Worm (Caenorhabditis elegans) whole organism, L4 larva: Measurements from ENCODE around the gene aex-3.
A peak's percentile ranks its signal among the peaks of the same experiment; 100 is the strongest.

Experiments used
- F10B5.3 ChIP-seq: sonication (generic microtip); optimal IDR thresholded peaks from 2 replicates; lab custom pipeline; 2016; ENCODE audit warnings: mild to moderate bottlenecking, missing genetic modification characterization, missing compliant biosample characterization
- F26F4.8 ChIP-seq: fragments of 200-800 bp; sonication (Bioruptor generic); conservative IDR thresholded peaks from 2 replicates; pipeline ENCODE4 v1.3.6; 2022; ENCODE audit warnings: missing genetic modification characterization, missing compliant biosample characterization
- F37D6.2 ChIP-seq: sonication (generic microtip); optimal IDR thresholded peaks from 2 replicates; lab custom pipeline; 2016; ENCODE audit warnings: mild to moderate bottlenecking, missing genetic modification characterization, missing compliant biosample characterization
- R02D3.7 ChIP-seq: fragments of 150-350 bp; sonication (generic microtip); optimal IDR thresholded peaks from 3 replicates; lab custom pipeline; 2014; ENCODE audit warnings: missing biosample characterization, missing genetic modification characterization
- T20F7.1 ChIP-seq: fragments of 200-800 bp; sonication (Bioruptor generic); optimal IDR thresholded peaks from 2 replicates; lab custom pipeline; 2018; ENCODE audit warnings: mild to moderate bottlenecking, missing genetic modification characterization, missing compliant biosample characterization
- Y105C5A.15 ChIP-seq: fragments of 200-800 bp; sonication (Bioruptor generic); IDR thresholded peaks from 2 replicates; pipeline ENCODE4 v1.3.6; 2022; ENCODE audit warnings: missing genetic modification characterization, missing compliant biosample characterization
- ZK337.2 ChIP-seq: fragments of 200-800 bp; sonication (Bioruptor generic); IDR thresholded peaks from 2 replicates; pipeline ENCODE4 v1.3.6; 2022; ENCODE audit warnings: missing genetic modification reagents, missing genetic modification characterization, missing compliant biosample characterization
- ZK546.5 ChIP-seq, 2 experiments: sonication (generic microtip); optimal IDR thresholded peaks; 2 replicates each; lab custom pipeline; 2017; ENCODE audit warnings: missing biosample characterization in 2 of 2, missing genetic modification characterization in 2 of 2
- aha-1 ChIP-seq: fragments of 150-350 bp; peaks from one replicate; lab custom pipeline; 2014; ENCODE audit warnings: missing biosample characterization, missing genetic modification characterization
- aly-2 ChIP-seq: sonication (generic microtip); optimal IDR thresholded peaks from 2 replicates; lab custom pipeline; 2018; ENCODE audit warnings: missing biosample characterization, missing genetic modification characterization
- ama-1 ChIP-seq: fragments of 150-350 bp; optimal IDR thresholded peaks from 2 replicates; lab custom pipeline; 2014; ENCODE audit warnings: inconsistent platforms, mixed read lengths
- arid-1 ChIP-seq: fragments of 200-800 bp; sonication (Bioruptor generic); conservative IDR thresholded peaks from 2 replicates; pipeline ENCODE4 v1.3.6; 2022; ENCODE audit warnings: missing genetic modification reagents, missing genetic modification characterization, missing compliant biosample characterization
- ceh-20 ChIP-seq: fragments of 200-800 bp; sonication (Bioruptor generic); IDR thresholded peaks from 2 replicates; pipeline ENCODE4 v1.3.6; 2022; ENCODE audit warnings: missing genetic modification reagents, missing genetic modification characterization, missing compliant biosample characterization
- ceh-28 ChIP-seq: fragments of 150-350 bp; optimal IDR thresholded peaks from 2 replicates; lab custom pipeline; 2014; ENCODE audit warnings: missing biosample characterization, missing genetic modification reagents, missing genetic modification characterization
- ceh-32 ChIP-seq: sonication (generic microtip); optimal IDR thresholded peaks from 2 replicates; lab custom pipeline; 2016; ENCODE audit warnings: mild to moderate bottlenecking, missing genetic modification characterization, missing compliant biosample characterization; ENCODE audit not compliant: poor library complexity
- ceh-62 ChIP-seq: sonication (generic microtip); optimal IDR thresholded peaks from 2 replicates; lab custom pipeline; 2017; ENCODE audit warnings: missing biosample characterization, missing genetic modification characterization
- ces-1 ChIP-seq: fragments of 150-350 bp; sonication (generic microtip); optimal IDR thresholded peaks from 4 replicates; lab custom pipeline; 2014; ENCODE audit warnings: missing biosample characterization, missing genetic modification reagents, missing genetic modification characterization
- cey-2 ChIP-seq: sonication (generic microtip); optimal IDR thresholded peaks from 3 replicates; lab custom pipeline; 2017; ENCODE audit warnings: missing genetic modification characterization, mild to moderate bottlenecking, missing compliant biosample characterization, antibody characterized with exemption, borderline replicate concordance; ENCODE audit not compliant: insufficient read depth
- ctbp-1 ChIP-seq: fragments of 200-800 bp; sonication (Bioruptor generic); IDR thresholded peaks from 2 replicates; pipeline ENCODE4 v1.3.6; 2022; ENCODE audit warnings: missing genetic modification reagents, missing genetic modification characterization, missing compliant biosample characterization
- daf-19 ChIP-seq: fragments of 200-800 bp; sonication (Bioruptor generic); conservative IDR thresholded peaks from 2 replicates; pipeline ENCODE4 v1.3.6; 2022; ENCODE audit warnings: missing genetic modification characterization, missing compliant biosample characterization
- dmd-8 ChIP-seq: fragments of 200-800 bp; sonication (Bioruptor generic); IDR thresholded peaks from 2 replicates; pipeline ENCODE4 v1.3.6; 2022; ENCODE audit warnings: missing genetic modification characterization, missing compliant biosample characterization
- dmd-9 ChIP-seq: fragments of 200-800 bp; sonication (Bioruptor generic); IDR thresholded peaks from 2 replicates; pipeline ENCODE4 v1.3.6; 2022; ENCODE audit warnings: missing genetic modification reagents, missing genetic modification characterization, missing compliant biosample characterization
- dpl-1 ChIP-seq: fragments of 150-350 bp; optimal IDR thresholded peaks from 2 replicates; lab custom pipeline; 2014; ENCODE audit warnings: missing biosample characterization, missing genetic modification reagents, missing genetic modification characterization
- duxl-1 ChIP-seq: sonication (generic microtip); optimal IDR thresholded peaks from 2 replicates; lab custom pipeline; 2016; ENCODE audit warnings: mild to moderate bottlenecking, missing genetic modification characterization, moderate library complexity, missing compliant biosample characterization; ENCODE audit not compliant: poor library complexity
- dve-1 ChIP-seq: sonication (generic microtip); optimal IDR thresholded peaks from 2 replicates; lab custom pipeline; 2017; ENCODE audit warnings: antibody characterized with exemption, mild to moderate bottlenecking, missing genetic modification characterization, missing compliant biosample characterization; ENCODE audit not compliant: insufficient read depth
- fkh-10 ChIP-seq: fragments of 150-350 bp; optimal IDR thresholded peaks from 2 replicates; lab custom pipeline; 2014; ENCODE audit warnings: missing biosample characterization, missing genetic modification reagents, missing genetic modification characterization
- fos-1 ChIP-seq: fragments of 150-350 bp; optimal IDR thresholded peaks from 2 replicates; lab custom pipeline; 2014; ENCODE audit warnings: missing biosample characterization, missing genetic modification characterization
- gei-8 ChIP-seq: fragments of 200-800 bp; sonication (Bioruptor generic); optimal IDR thresholded peaks from 2 replicates; lab custom pipeline; 2018; ENCODE audit warnings: mild to moderate bottlenecking, missing genetic modification characterization, missing compliant biosample characterization
- hmg-1.1 ChIP-seq: fragments of 200-800 bp; sonication (Bioruptor generic); IDR thresholded peaks from 2 replicates; pipeline ENCODE4 v1.3.6; 2022; ENCODE audit warnings: missing genetic modification reagents, missing genetic modification characterization, missing compliant biosample characterization
- jun-1 ChIP-seq: fragments of 150-350 bp; optimal IDR thresholded peaks from 2 replicates; lab custom pipeline; 2014; ENCODE audit warnings: missing biosample characterization, missing genetic modification reagents, missing genetic modification characterization
- lim-7 ChIP-seq: fragments of 200-800 bp; sonication (Bioruptor generic); IDR thresholded peaks from 2 replicates; pipeline ENCODE4 v1.3.6; 2022; ENCODE audit warnings: missing genetic modification characterization, missing compliant biosample characterization
- lin-1 ChIP-seq: fragments of 200-800 bp; sonication (Bioruptor generic); IDR thresholded peaks from 2 replicates; pipeline ENCODE4 v1.3.6; 2022; ENCODE audit warnings: missing genetic modification reagents, missing genetic modification characterization, missing compliant biosample characterization
- lin-15B ChIP-seq: fragments of 150-350 bp; sonication (generic microtip); optimal IDR thresholded peaks from 3 replicates; lab custom pipeline; 2014; ENCODE audit warnings: missing biosample characterization, missing genetic modification characterization
- lin-38 ChIP-seq: fragments of 200-800 bp; sonication (Bioruptor generic); IDR thresholded peaks from 2 replicates; pipeline ENCODE4 v1.3.6; 2022; ENCODE audit warnings: missing genetic modification reagents, missing genetic modification characterization, missing compliant biosample characterization
- lsy-2 ChIP-seq, 2 experiments: fragments of 150-350 bp in 1 of 2; sonication (generic microtip) in 1 of 2; optimal IDR thresholded peaks; 2 replicates each; lab custom pipeline; 2014 to 2017; ENCODE audit warnings: missing biosample characterization in 2 of 2, missing genetic modification characterization in 2 of 2
- mdt-29 ChIP-seq: fragments of 200-800 bp; sonication (Bioruptor generic); IDR thresholded peaks from 2 replicates; pipeline ENCODE4 v1.3.6; 2022; ENCODE audit warnings: missing genetic modification reagents, missing genetic modification characterization, missing compliant biosample characterization
- mep-1 ChIP-seq: fragments of 150-350 bp; sonication (generic microtip); optimal IDR thresholded peaks from 3 replicates; lab custom pipeline; 2014; ENCODE audit warnings: missing biosample characterization, missing genetic modification characterization
- nhr-28 ChIP-seq: fragments of 150-350 bp; optimal IDR thresholded peaks from 2 replicates; lab custom pipeline; 2014; ENCODE audit warnings: missing biosample characterization, missing genetic modification characterization
- nhr-42 ChIP-seq: fragments of 200-800 bp; sonication (Bioruptor generic); IDR thresholded peaks from 2 replicates; pipeline ENCODE4 v1.3.6; 2022; ENCODE audit warnings: missing genetic modification characterization, missing compliant biosample characterization
- nhr-76 ChIP-seq: fragments of 150-350 bp; optimal IDR thresholded peaks from 2 replicates; lab custom pipeline; 2014; ENCODE audit warnings: missing biosample characterization, missing genetic modification characterization
- nhr-77 ChIP-seq: fragments of 150-350 bp; optimal IDR thresholded peaks from 2 replicates; lab custom pipeline; 2014; ENCODE audit warnings: missing biosample characterization, missing genetic modification characterization
- pqm-1 ChIP-seq: sonication (generic microtip); optimal IDR thresholded peaks from 2 replicates; lab custom pipeline; 2017; ENCODE audit warnings: missing biosample characterization, missing genetic modification characterization
- rbr-2 ChIP-seq: sonication (generic microtip); optimal IDR thresholded peaks from 2 replicates; lab custom pipeline; 2016; ENCODE audit warnings: missing genotype, missing genetic modification characterization, missing compliant biosample characterization
- saeg-2 ChIP-seq: fragments of 200-800 bp; sonication (Bioruptor generic); IDR thresholded peaks from 2 replicates; pipeline ENCODE4 v1.3.6; 2022; ENCODE audit warnings: missing genetic modification reagents, missing genetic modification characterization, missing compliant biosample characterization
- snpc-4 ChIP-seq: fragments of 150-350 bp; optimal IDR thresholded peaks from 2 replicates; lab custom pipeline; 2014; ENCODE audit warnings: missing biosample characterization, missing genetic modification characterization
- tra-1 ChIP-seq: fragments of 200-800 bp; sonication (Bioruptor generic); IDR thresholded peaks from 2 replicates; pipeline ENCODE4 v1.3.6; 2022; ENCODE audit warnings: missing genetic modification reagents, missing genetic modification characterization, missing compliant biosample characterization
- unc-39 ChIP-seq: sonication (generic microtip); optimal IDR thresholded peaks from 2 replicates; lab custom pipeline; 2017; ENCODE audit warnings: missing biosample characterization, missing genetic modification characterization
- unc-62 ChIP-seq, 3 experiments: fragments of 150-350 bp in 1 of 3; sonication (generic microtip); optimal IDR thresholded peaks in 2 of 3; peaks in 1 of 3; 1 replicate in 1 of 3; 2 replicates in 2 of 3; lab custom pipeline; 2014 to 2017; ENCODE audit warnings: missing biosample characterization in 3 of 3, missing genetic modification characterization in 3 of 3, missing genetic modification reagents in 3 of 3, missing genotype in 1 of 3
- zag-1 ChIP-seq: fragments of 150-350 bp; optimal IDR thresholded peaks from 2 replicates; lab custom pipeline; 2014; ENCODE audit warnings: missing biosample characterization, missing genetic modification characterization
- zfp-2 ChIP-seq: sonication (generic microtip); optimal IDR thresholded peaks from 2 replicates; lab custom pipeline; 2016; ENCODE audit warnings: mild to moderate bottlenecking, missing genetic modification characterization, missing compliant biosample characterization
- ztf-7 ChIP-seq: fragments of 150-350 bp; optimal IDR thresholded peaks from 2 replicates; lab custom pipeline; 2014; ENCODE audit warnings: missing biosample characterization, missing genetic modification characterization

The aex-3 gene

ce11 chrX:768061-768646 lies 8.6 kb upstream of the aex-3 start, which contains the start of the genes trap-2 and ile-2 (continued):
- TF ChIP-seq dmd-8 (no peak), lin-15B (peak; percentile 66), ctbp-1 (GFP tag; lab: Robert Waterston, UW) (peak; percentile 80), ceh-32 (tag; lab: Kevin White, UChicago) (peak; percentile 6), hmg-1.1 (GFP tag; lab: Robert Waterston, UW) (peak; percentile 93), snpc-4 (tag; lab: Kevin White, UChicago) (no peak), aha-1 (peak; percentile 98), ceh-28 (tag; lab: Kevin White, UChicago) (peak; percentile 18), nhr-77 (tag; lab: Kevin White, UChicago) (peak; percentile 80), nhr-28 (tag; lab: Kevin White, UChicago) (peak; percentile 94), ztf-7 (tag; lab: Kevin White, UChicago) (peak; percentile 72), nhr-42 (GFP tag; lab: Robert Waterston, UW) (peak; percentile 91), gei-8 (GFP tag; lab: Kevin White, UChicago) (no peak), dpl-1 (GFP tag; lab: Kevin White, UChicago) (peak; percentile 75), mep-1 (tag; lab: Kevin White, UChicago) (peak; percentile 97), ZK546.5 (tag; optimal IDR thresholded peaks at IDR 0.05; lab: Kevin White, UChicago) (peak in 1 of 2 experiments; percentile 82), Y105C5A.15 (GFP tag; lab: Robert Waterston, UW) (no peak), zfp-2 (tag; lab: Kevin White, UChicago) (no peak), saeg-2 (GFP tag; lab: Robert Waterston, UW) (peak; percentile 69; the same call in 1 of the 2 replicates), ZK337.2 (GFP tag; lab: Robert Waterston, UW) (no peak), fos-1 (tag; lab: Kevin White, UChicago) (no peak), jun-1 (tag; lab: Kevin White, UChicago) (peak; percentile 54), dve-1 (tag; lab: Kevin White, UChicago) (peak; percentile 93), daf-19 (GFP tag; lab: Robert Waterston, UW) (no peak), nhr-76 (tag; lab: Kevin White, UChicago) (no peak), lin-38 (GFP tag; lab: Robert Waterston, UW) (peak; percentile 99), zag-1 (tag; lab: Kevin White, UChicago) (no peak), F37D6.2 (tag; lab: Kevin White, UChicago) (peak; percentile 83), lin-1 (peak; percentile 91), cey-2 (tag; lab: Kevin White, UChicago) (no peak), T20F7.1 (peak; percentile 90), ces-1 (GFP tag; lab: Kevin White, UChicago) (no peak), ceh-20 (GFP tag; lab: Robert Waterston, UW) (peak; percentile 79), F26F4.8 (GFP tag; lab: Robert Waterston, UW) (no peak), unc-39 (tag; lab: Kevin White, UChicago) (no peak), rbr-2 (tag; lab: Kevin White, UChicago) (peak; percentile 97), ceh-62 (tag; lab: Kevin White, UChicago) (no peak), unc-62 (GFP tag; optimal IDR thresholded peaks at IDR 0.05 in 1 of 2; lab: Kevin White, UChicago) (peak in 1 of 2 experiments; percentile 99), unc-62 (tag; optimal IDR thresholded peaks at IDR 0.05; lab: Kevin White, UChicago) (no peak), mdt-29 (GFP tag; lab: Robert Waterston, UW) (peak; percentile 80), lsy-2 (tag; optimal IDR thresholded peaks at IDR 0.05; lab: Kevin White, UChicago) (peak; percentile 92 to 98), arid-1 (GFP tag; lab: Robert Waterston, UW) (peak; percentile 91), lim-7 (GFP tag; lab: Robert Waterston, UW) (0 out of 2 replicates have a peak, but pooled peaks have one; percentile 51), fkh-10 (GFP tag; lab: Kevin White, UChicago) (peak; percentile 83), duxl-1 (tag; lab: Kevin White, UChicago) (peak; percentile 81), R02D3.7 (tag; lab: Kevin White, UChicago) (no peak), ama-1 (lab: Kevin White, UChicago) (no peak), aly-2 (tag; lab: Kevin White, UChicago) (no peak), F10B5.3 (tag; lab: Kevin White, UChicago) (peak; percentile 72), pqm-1 (tag; lab: Kevin White, UChicago) (peak; percentile 71), tra-1 (GFP tag; lab: Robert Waterston, UW) (peak; percentile 90), dmd-9 (no peak)
